Fruit fly (Drosophila melanogaster): ENCODE results near the gene CG43861.

CG43861 gene

dm6 chr2L:19937804-19938461 lies 79.1 kb downstream of the CG43861 start:
- no peak for TF ChIP-seq Myc (optimal IDR thresholded peaks at IDR 0.05)
- no peak for TF ChIP-seq ttk (optimal IDR thresholded peaks at IDR 0.05)
- no peak for TF ChIP-seq insv (optimal IDR thresholded peaks at IDR 0.05)
- TF ChIP-seq Sin3A (optimal IDR thresholded peaks at IDR 0.05) = no peak
- TF ChIP-seq psq (optimal IDR thresholded peaks at IDR 0.05) = no peak
- TF ChIP-seq h (optimal IDR thresholded peaks at IDR 0.05) = no peak

- no peak for TF ChIP-seq insv (optimal IDR thresholded peaks at IDR 0.05)
- no peak for TF ChIP-seq ttk (optimal IDR thresholded peaks at IDR 0.05)
- no peak for TF ChIP-seq Sin3A (optimal IDR thresholded peaks at IDR 0.05)
- TF ChIP-seq psq (optimal IDR thresholded peaks at IDR 0.05) = no peak
- no peak for TF ChIP-seq h (optimal IDR thresholded peaks at IDR 0.05)
- no peak for TF ChIP-seq Myc (optimal IDR thresholded peaks at IDR 0.05)
These were observed 81.8 kb downstream of the CG43861 start for dm6 chr2L:19935085-19935846.

DNA sequence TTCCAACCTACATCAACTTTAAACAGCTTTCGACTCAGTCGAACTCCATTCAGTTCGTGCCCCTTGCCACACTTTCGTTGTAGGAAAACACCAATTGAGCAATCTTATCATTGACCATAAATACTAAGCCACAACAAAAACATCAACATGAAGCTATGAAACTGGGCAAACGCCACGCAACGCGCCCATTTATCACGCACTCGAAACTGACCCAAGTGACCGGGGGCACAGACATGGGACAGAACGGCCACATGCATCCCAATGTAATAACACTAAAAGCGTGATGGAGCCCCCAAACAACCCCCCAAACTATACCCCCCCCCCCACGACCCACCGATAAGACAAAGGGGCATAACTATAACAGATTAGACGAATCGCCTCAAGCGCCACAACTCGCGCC lies 84.6 kb downstream of the CG43861 start:
- TF ChIP-seq Myc (optimal IDR thresholded peaks at IDR 0.05) (no peak), psq (optimal IDR thresholded peaks at IDR 0.05) (no peak), Sin3A (optimal IDR thresholded peaks at IDR 0.05) (no peak), ttk (optimal IDR thresholded peaks at IDR 0.05) (no peak)

dm6 chr2L:19930102-19930501 lies 87.0 kb downstream of the CG43861 start:
- TF ChIP-seq Sin3A (optimal IDR thresholded peaks at IDR 0.05) (no peak), Myc (optimal IDR thresholded peaks at IDR 0.05) (no peak), ttk (optimal IDR thresholded peaks at IDR 0.05) (no peak), insv (optimal IDR thresholded peaks at IDR 0.05) (no peak), h (optimal IDR thresholded peaks at IDR 0.05) (no peak), psq (optimal IDR thresholded peaks at IDR 0.05) (no peak)

- TF ChIP-seq Sin3A (optimal IDR thresholded peaks at IDR 0.05) (no peak), psq (optimal IDR thresholded peaks at IDR 0.05) (no peak), Myc (optimal IDR thresholded peaks at IDR 0.05) (no peak), h (optimal IDR thresholded peaks at IDR 0.05) (no peak), insv (optimal IDR thresholded peaks at IDR 0.05) (no peak), ttk (optimal IDR thresholded peaks at IDR 0.05) (no peak)
These were observed 93.3 kb downstream of the CG43861 start for dm6 chr2L:19923786-19924185.

Measured in Kc167 (cell line).